Worm (Caenorhabditis elegans): ENCODE measurements around the gene F09C6.14.

DNA sequence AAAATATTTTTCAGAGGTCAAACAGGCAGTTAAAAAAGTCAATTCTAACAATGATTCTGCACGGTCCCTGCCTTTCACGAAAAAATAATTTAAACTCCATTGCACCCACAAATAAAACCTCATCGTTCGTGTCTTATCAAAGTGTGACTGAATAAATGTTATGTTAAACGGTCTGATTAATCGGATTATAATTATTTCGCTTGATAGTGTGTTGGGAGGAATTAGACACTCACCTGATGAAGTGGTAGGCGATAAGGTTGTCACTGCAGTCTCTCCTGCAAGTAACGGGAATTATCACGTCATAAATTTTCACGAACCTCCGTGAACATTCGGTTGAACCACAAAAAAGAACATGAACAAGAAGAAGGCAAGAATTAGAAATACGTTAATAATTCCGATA lies 40.5 kb upstream of the F09C6.14 start:
- TF ChIP-seq B0310.2 (tag; optimal IDR thresholded peaks at IDR 0.05) (no peak), flt-1 (GFP tag; IDR thresholded peaks at IDR 0.05) (no peak), pes-1 (GFP tag; IDR thresholded peaks at IDR 0.05) (no peak), ets-7 (tag; optimal IDR thresholded peaks at IDR 0.05) (no peak), sea-1 (GFP tag; conservative IDR thresholded peaks at IDR 0.05) (no peak), ama-1 (optimal IDR thresholded peaks at IDR 0.05) (no peak), aly-1 (tag; optimal IDR thresholded peaks at IDR 0.05) (no peak), hmbx-1 (tag; optimal IDR thresholded peaks at IDR 0.05) (no peak)

Measured in whole organism, early embryonic.